Worm (Caenorhabditis elegans): ENCODE data around the gene glo-4.

ce11 chrV:9291919-9292318 lies 48.9 kb upstream of the glo-4 start, which contains the start of gene ZK682.7:
- TF ChIP-seq him-1 (tag; optimal IDR thresholded peaks at IDR 0.05), result no peak
- TF ChIP-seq W03F9.2 (tag; optimal IDR thresholded peaks at IDR 0.05), result no peak
- TF ChIP-seq dao-5 (tag; optimal IDR thresholded peaks at IDR 0.05), result no peak
